Fruit fly (Drosophila melanogaster) whole organism, embryonic: ENCODE measurements around the gene CG2909.

ENCODE experiments used
- Aef1 ChIP-seq: fragments of 200-800 bp; sonication (Bioruptor generic); IDR thresholded peaks from 3 replicates; pipeline ENCODE4 v1.3.6; 2022; ENCODE audit warnings: missing biosample characterization, missing genetic modification characterization
- Atf3 ChIP-seq: fragments of 200-800 bp; sonication (Bioruptor generic); optimal IDR thresholded peaks from 3 replicates; lab custom pipeline; 2016; ENCODE audit warnings: missing biosample characterization, missing genetic modification characterization
- CG10959 ChIP-seq: fragments of 200-800 bp; sonication (Bioruptor generic); IDR thresholded peaks from 2 replicates; pipeline ENCODE4 v1.3.6; 2022; ENCODE audit warnings: missing biosample characterization, missing genetic modification characterization
- CG11093 ChIP-seq: fragments of 200-800 bp; sonication (Bioruptor generic); IDR thresholded peaks from 3 replicates; pipeline ENCODE4 v1.3.6; 2022; ENCODE audit warnings: missing biosample characterization, missing genetic modification characterization
- CG11560 ChIP-seq: fragments of 200-800 bp; sonication (Bioruptor generic); IDR thresholded peaks from 3 replicates; pipeline ENCODE4 v1.3.6; 2022; ENCODE audit warnings: missing biosample characterization, missing genetic modification characterization
- CG12071 ChIP-seq: fragments of 200-800 bp; sonication (Bioruptor generic); optimal IDR thresholded peaks from 3 replicates; lab custom pipeline; 2018; ENCODE audit warnings: missing biosample characterization, mild to moderate bottlenecking, missing genetic modification characterization
- CG12391 ChIP-seq: fragments of 200-800 bp; sonication (Bioruptor generic); optimal IDR thresholded peaks from 3 replicates; lab custom pipeline; 2018; ENCODE audit warnings: missing biosample characterization, mild to moderate bottlenecking, missing genetic modification characterization, moderate library complexity
- CG12659 ChIP-seq: fragments of 200-800 bp; sonication (Bioruptor generic); optimal IDR thresholded peaks from 3 replicates; lab custom pipeline; 2017; ENCODE audit warnings: mild to moderate bottlenecking, missing biosample characterization, missing genetic modification reagents, missing genetic modification characterization
- CG13123 ChIP-seq: fragments of 200-800 bp; sonication (Bioruptor generic); optimal IDR thresholded peaks from 2 replicates; lab custom pipeline; 2016; ENCODE audit warnings: missing biosample characterization, missing genetic modification characterization
- CG14441 ChIP-seq: fragments of 200-800 bp; sonication (Bioruptor generic); IDR thresholded peaks from 2 replicates; pipeline ENCODE4 v1.3.6; 2022; ENCODE audit warnings: missing biosample characterization, missing genetic modification characterization
- CG14710 ChIP-seq: fragments of 200-800 bp; sonication (Bioruptor generic); optimal IDR thresholded peaks from 3 replicates; lab custom pipeline; 2019; ENCODE audit warnings: missing biosample characterization, mild to moderate bottlenecking, missing genetic modification characterization, moderate library complexity
- CG16815 ChIP-seq: fragments of 200-800 bp; sonication (Bioruptor generic); optimal IDR thresholded peaks from 3 replicates; lab custom pipeline; 2017; ENCODE audit warnings: missing biosample characterization, mild to moderate bottlenecking, missing genetic modification characterization
- CG17568 ChIP-seq: fragments of 200-800 bp; sonication (Bioruptor generic); optimal IDR thresholded peaks from 2 replicates; lab custom pipeline; 2018; ENCODE audit warnings: missing biosample characterization, mild to moderate bottlenecking, missing genetic modification characterization, moderate library complexity
- CG3065 ChIP-seq: fragments of 200-800 bp; sonication (Bioruptor generic); optimal IDR thresholded peaks from 2 replicates; lab custom pipeline; 2016; ENCODE audit warnings: missing biosample characterization, missing genetic modification characterization
- CG34224 ChIP-seq: fragments of 200-800 bp; sonication (Bioruptor generic); IDR thresholded peaks from 3 replicates; pipeline ENCODE4 v1.3.6; 2022; ENCODE audit warnings: missing biosample characterization, missing genetic modification characterization; ENCODE audit not compliant: partially characterized antibody
- CG3995 ChIP-seq: fragments of 200-800 bp; sonication (Bioruptor generic); optimal IDR thresholded peaks from 3 replicates; lab custom pipeline; 2016; ENCODE audit warnings: missing biosample characterization, missing genetic modification characterization
- CG4404 ChIP-seq: fragments of 200-800 bp; sonication (Bioruptor generic); IDR thresholded peaks from 2 replicates; pipeline ENCODE4 v1.3.6; 2022; ENCODE audit warnings: missing biosample characterization, missing genetic modification characterization
- CG4617 ChIP-seq: fragments of 200-800 bp; sonication (Bioruptor generic); optimal IDR thresholded peaks from 3 replicates; lab custom pipeline; 2016; ENCODE audit warnings: missing biosample characterization, missing genetic modification characterization, borderline replicate concordance
- CG4854 ChIP-seq: fragments of 200-800 bp; sonication (Bioruptor generic); optimal IDR thresholded peaks from 2 replicates; lab custom pipeline; 2016; ENCODE audit warnings: missing biosample characterization, missing genetic modification characterization, inconsistent platforms
- CG7786 ChIP-seq: fragments of 200-800 bp; sonication (Bioruptor generic); optimal IDR thresholded peaks from 2 replicates; lab custom pipeline; 2016; ENCODE audit warnings: missing biosample characterization, missing genetic modification characterization
- D ChIP-seq, 2 experiments: fragments of 200-800 bp in 1 of 2; fragments of >200 bp in 1 of 2; sonication (Bioruptor generic) in 1 of 2; optimal IDR thresholded peaks; 2 replicates in 1 of 2; 3 replicates in 1 of 2; lab custom pipeline; 2017; ENCODE audit warnings: mild to moderate bottlenecking in 1 of 2, missing biosample characterization in 1 of 2, missing genetic modification characterization in 1 of 2, missing genetic modification reagents in 1 of 2
- Dref ChIP-seq: fragments of 200-800 bp; sonication (Bioruptor generic); IDR thresholded peaks from 2 replicates; pipeline ENCODE4 v1.3.6; 2022; ENCODE audit warnings: missing biosample characterization, missing genetic modification characterization
- E2f2 ChIP-seq: fragments of 200-800 bp; sonication (Bioruptor generic); IDR thresholded peaks from 2 replicates; pipeline ENCODE4 v1.3.6; 2022; ENCODE audit warnings: missing biosample characterization, missing genetic modification characterization
- MESR4 ChIP-seq: fragments of 200-800 bp; sonication (Bioruptor generic); optimal IDR thresholded peaks from 2 replicates; lab custom pipeline; 2018; ENCODE audit warnings: missing biosample characterization, mild to moderate bottlenecking, missing genetic modification characterization, moderate library complexity
- Med ChIP-seq: fragments of 200-800 bp; sonication (Bioruptor generic); peaks from one replicate; lab custom pipeline; 2016; ENCODE audit warnings: missing biosample characterization, missing genetic modification characterization, mild to moderate bottlenecking, inconsistent platforms, moderate library complexity
- Neu2 ChIP-seq: fragments of 200-800 bp; sonication (Bioruptor generic); optimal IDR thresholded peaks from 3 replicates; lab custom pipeline; 2016; ENCODE audit warnings: missing biosample characterization, missing genetic modification characterization, borderline replicate concordance
- Ssrp ChIP-seq: fragments of 200-800 bp; sonication (Bioruptor generic); optimal IDR thresholded peaks from 2 replicates; lab custom pipeline; 2018; ENCODE audit warnings: missing biosample characterization, mild to moderate bottlenecking, missing genetic modification characterization, moderate library complexity
- Usf ChIP-seq: fragments of 200-800 bp; sonication (Bioruptor generic); optimal IDR thresholded peaks from 2 replicates; lab custom pipeline; 2017; ENCODE audit warnings: missing genotype, missing biosample characterization, missing genetic modification characterization
- amos ChIP-seq: fragments of 200-800 bp; sonication (Bioruptor generic); IDR thresholded peaks from 2 replicates; pipeline ENCODE4 v1.3.6; 2022; ENCODE audit warnings: missing biosample characterization, missing genetic modification characterization; ENCODE audit not compliant: partially characterized antibody
- ase ChIP-seq: fragments of 200-800 bp; sonication (Bioruptor generic); IDR thresholded peaks from 3 replicates; pipeline ENCODE4 v1.3.6; 2022; ENCODE audit warnings: missing biosample characterization, missing genetic modification characterization
- cato ChIP-seq: fragments of 200-800 bp; sonication (Bioruptor generic); optimal IDR thresholded peaks from 2 replicates; lab custom pipeline; 2016; ENCODE audit warnings: missing biosample characterization, missing genetic modification characterization, borderline replicate concordance
- dmrt99B ChIP-seq: fragments of 200-800 bp; sonication (Bioruptor generic); optimal IDR thresholded peaks from 2 replicates; lab custom pipeline; 2018; ENCODE audit warnings: missing biosample characterization, mild to moderate bottlenecking, missing genetic modification characterization, moderate library complexity
- ems ChIP-seq: fragments of 200-800 bp; sonication (Bioruptor generic); optimal IDR thresholded peaks from 3 replicates; lab custom pipeline; 2016; ENCODE audit warnings: missing biosample characterization, missing genetic modification characterization
- gsb-n ChIP-seq: fragments of 200-800 bp; sonication (Bioruptor generic); optimal IDR thresholded peaks from 3 replicates; lab custom pipeline; 2018; ENCODE audit warnings: missing biosample characterization, mild to moderate bottlenecking, missing genetic modification characterization
- gt ChIP-seq: fragments of 200-800 bp; sonication (Bioruptor generic); IDR thresholded peaks from 2 replicates; pipeline ENCODE4 v1.3.6; 2022; ENCODE audit warnings: missing biosample characterization, missing genetic modification characterization
- kay ChIP-seq: fragments of 200-800 bp; sonication (Bioruptor generic); optimal IDR thresholded peaks from 2 replicates; lab custom pipeline; 2016; ENCODE audit warnings: missing biosample characterization, missing genetic modification characterization
- ken ChIP-seq: fragments of 200-800 bp; sonication (Bioruptor generic); IDR thresholded peaks from 3 replicates; pipeline ENCODE4 v1.3.6; 2022; ENCODE audit warnings: missing biosample characterization, missing genetic modification characterization
- lmd ChIP-seq: fragments of 200-800 bp; sonication (Bioruptor generic); IDR thresholded peaks from 2 replicates; pipeline ENCODE4 v1.3.6; 2022; ENCODE audit warnings: missing biosample characterization, missing genetic modification characterization
- odd ChIP-seq: fragments of 200-800 bp; sonication (Bioruptor generic); optimal IDR thresholded peaks from 2 replicates; lab custom pipeline; 2017; ENCODE audit warnings: missing biosample characterization, mild to moderate bottlenecking, missing genetic modification characterization
- peb ChIP-seq: fragments of 200-800 bp; sonication (Bioruptor generic); IDR thresholded peaks from 2 replicates; pipeline ENCODE4 v1.3.6; 2022; ENCODE audit warnings: missing biosample characterization, missing genetic modification characterization
- pfk ChIP-seq: fragments of 200-800 bp; sonication (Bioruptor generic); optimal IDR thresholded peaks from 2 replicates; lab custom pipeline; 2018; ENCODE audit warnings: missing biosample characterization, mild to moderate bottlenecking, missing genetic modification characterization, moderate library complexity
- rib ChIP-seq: fragments of 200-800 bp; sonication (Bioruptor generic); IDR thresholded peaks from 2 replicates; pipeline ENCODE4 v1.3.6; 2022; ENCODE audit warnings: missing biosample characterization, missing genetic modification characterization
- salm ChIP-seq: fragments of 200-800 bp; sonication (Bioruptor generic); optimal IDR thresholded peaks from 2 replicates; lab custom pipeline; 2018; ENCODE audit warnings: missing biosample characterization, mild to moderate bottlenecking, missing genetic modification characterization
- sd ChIP-seq: fragments of 200-800 bp; sonication (Bioruptor generic); optimal IDR thresholded peaks from 3 replicates; lab custom pipeline; 2018; ENCODE audit warnings: missing biosample characterization, mild to moderate bottlenecking, missing genetic modification characterization, moderate library complexity
- slou ChIP-seq: fragments of 200-800 bp; sonication (Bioruptor generic); optimal IDR thresholded peaks from 3 replicates; lab custom pipeline; 2016; ENCODE audit warnings: missing biosample characterization, missing genetic modification characterization
- sna ChIP-seq: fragments of 200-800 bp; sonication (Bioruptor generic); IDR thresholded peaks from 2 replicates; pipeline ENCODE4 v1.3.6; 2022; ENCODE audit warnings: missing biosample characterization, missing genetic modification characterization; ENCODE audit not compliant: partially characterized antibody
- sr ChIP-seq: fragments of 200-800 bp; sonication (Bioruptor generic); IDR thresholded peaks from 3 replicates; pipeline ENCODE4 v1.3.6; 2022; ENCODE audit warnings: missing biosample characterization, missing genetic modification characterization
- ssp ChIP-seq: fragments of 200-800 bp; sonication (Bioruptor generic); IDR thresholded peaks from 2 replicates; pipeline ENCODE4 v1.3.6; 2022; ENCODE audit warnings: missing biosample characterization, missing genetic modification characterization
- tgo ChIP-seq: fragments of 200-800 bp; sonication (Bioruptor generic); IDR thresholded peaks from 3 replicates; pipeline ENCODE4 v1.3.6; 2022; ENCODE audit warnings: missing biosample characterization, missing genetic modification characterization
- twi ChIP-seq: fragments of 200-800 bp; optimal IDR thresholded peaks from 2 replicates; lab custom pipeline; 2019; ENCODE audit warnings: missing biosample characterization, mild to moderate bottlenecking, missing genetic modification characterization, moderate library complexity

The CG2909 gene

DNA sequence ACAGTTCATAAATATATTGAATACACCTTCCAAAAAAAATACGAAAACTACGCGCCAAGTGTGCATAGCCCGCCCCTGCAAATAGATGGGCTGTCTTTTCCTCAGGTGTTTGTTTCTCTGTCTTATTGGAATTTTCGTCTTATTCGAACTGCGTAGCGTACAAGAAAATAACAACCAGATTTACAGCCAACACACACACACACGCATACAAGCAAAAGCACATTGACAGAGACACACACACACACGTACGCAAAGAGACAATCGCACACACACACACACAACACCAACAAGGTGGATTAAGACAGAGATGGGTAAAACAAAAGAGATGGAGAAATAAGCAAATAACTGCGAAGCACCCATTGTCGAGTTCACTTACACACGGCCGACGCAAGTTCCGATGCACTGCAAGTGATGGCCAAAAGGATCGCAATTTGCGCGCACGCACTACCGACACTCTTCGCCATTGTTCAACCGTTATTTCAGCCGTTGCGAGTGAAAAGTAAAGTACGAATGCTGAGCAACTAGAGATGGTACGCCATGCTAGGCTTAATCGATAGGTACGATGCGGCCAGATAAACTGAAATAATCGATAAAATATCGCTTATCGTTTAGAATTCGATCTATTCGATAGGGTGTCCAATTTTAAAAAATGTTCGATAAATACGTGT lies 39.6 kb downstream of the CG2909 start (continued):
- TF ChIP-seq E2f2 (GFP tag; lab: Robert Waterston, UW) (peak; percentile 77), peb (GFP tag; lab: Robert Waterston, UW) (no peak), CG10959 (no peak), CG17568 (GFP tag; lab: Kevin White, UChicago) (no peak), CG11093 (GFP tag; lab: Robert Waterston, UW) (no peak), CG4854 (no peak), rib (GFP tag; lab: Robert Waterston, UW) (no peak), dmrt99B (no peak), Ssrp (no peak), salm (tag; lab: Kevin White, UChicago) (no peak), CG3995 (no peak), gsb-n (no peak), CG4404 (GFP tag; lab: Robert Waterston, UW) (no peak), sna (GFP tag; lab: Robert Waterston, UW) (peak; percentile 87), CG13123 (no peak), Atf3 (GFP tag; lab: Kevin White, UChicago) (no peak), CG14441 (GFP tag; lab: Robert Waterston, UW) (no peak), CG34224 (peak; percentile 91), CG12659 (GFP tag; lab: Kevin White, UChicago) (peak; percentile 36), CG7786 (GFP tag; lab: Kevin White, UChicago) (no peak), odd (GFP tag; lab: Kevin White, UChicago) (no peak), CG16815 (no peak), sr (GFP tag; lab: Robert Waterston, UW) (no peak), CG12391 (tag; lab: Kevin White, UChicago) (peak; percentile 0), ase (GFP tag; lab: Robert Waterston, UW) (no peak), sd (peak; percentile 82), ken (GFP tag; lab: Robert Waterston, UW) (peak; percentile 19; the same call in 1 of the 3 replicates), gt (no peak), slou (GFP tag; lab: Kevin White, UChicago) (no peak), kay (no peak), Dref (GFP tag; lab: Robert Waterston, UW) (peak; percentile 95), Aef1 (no peak), Med (GFP tag; lab: Kevin White, UChicago) (peak; percentile 71), D (optimal IDR thresholded peaks at IDR 0.05; lab: Kevin White, UChicago) (peak; percentile 56), D (GFP tag; optimal IDR thresholded peaks at IDR 0.05; lab: Kevin White, UChicago) (no peak), CG3065 (GFP tag; lab: Kevin White, UChicago) (no peak), Usf (GFP tag; lab: Kevin White, UChicago) (no peak), amos (GFP tag; lab: Robert Waterston, UW) (peak; percentile 90), CG4617 (GFP tag; lab: Kevin White, UChicago) (peak; percentile 51), CG12071 (GFP tag; lab: Kevin White, UChicago) (no peak), Neu2 (GFP tag; lab: Kevin White, UChicago) (no peak), CG14710 (tag; lab: Kevin White, UChicago) (no peak), pfk (no peak), MESR4 (GFP tag; lab: Kevin White, UChicago) (peak; percentile 87), tgo (GFP tag; lab: Robert Waterston, UW) (no peak), lmd (GFP tag; lab: Robert Waterston, UW) (no peak), twi (tag; lab: Kevin White, UChicago) (no peak), ssp (GFP tag; lab: Robert Waterston, UW) (no peak), CG11560 (tag; lab: Robert Waterston, UW) (peak; percentile 97), ems (GFP tag; lab: Kevin White, UChicago) (no peak), cato (GFP tag; lab: Kevin White, UChicago) (no peak)
